Fruit fly (Drosophila melanogaster): ENCODE results near the gene robo2.

DNA sequence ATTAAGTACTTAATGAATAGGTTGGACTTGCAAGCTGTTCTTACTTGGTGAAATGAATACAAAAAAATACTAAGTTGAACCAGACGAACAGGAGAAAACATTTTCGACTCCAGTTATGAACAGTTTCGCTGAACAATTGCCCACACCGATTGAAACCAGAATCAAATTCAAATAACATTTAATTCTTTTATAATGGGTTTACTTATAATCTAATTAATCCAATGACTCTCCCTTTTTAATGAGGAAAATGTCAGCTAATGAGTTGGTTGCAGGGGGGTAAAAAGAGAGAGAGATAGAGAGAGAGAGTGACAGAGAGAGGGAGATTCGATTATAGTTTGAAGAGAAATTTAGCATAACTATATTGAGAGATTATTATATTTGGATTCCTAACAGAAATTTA is 78.3 kb downstream of the robo2 start, which contains the start of gene CG33923:
- no peak for TF ChIP-seq EcR (GFP tag; optimal IDR thresholded peaks at IDR 0.05)
- no peak for TF ChIP-seq pan (optimal IDR thresholded peaks at IDR 0.05)
- TF ChIP-seq usp (GFP tag; optimal IDR thresholded peaks at IDR 0.05), result no peak
- no peak for TF ChIP-seq psq (optimal IDR thresholded peaks at IDR 0.05)
- no peak for TF ChIP-seq Dll (optimal IDR thresholded peaks at IDR 0.05)
- no peak for TF ChIP-seq CG8478 (optimal IDR thresholded peaks at IDR 0.05)

Data from whole organism.